Fruit fly (Drosophila melanogaster) whole organism, embryonic: ENCODE data around the gene spz3.

Source experiments
- Asciz ChIP-seq: fragments of 200-800 bp; sonication (Bioruptor generic); optimal IDR thresholded peaks from 2 replicates; lab custom pipeline; 2017; ENCODE audit warnings: missing biosample characterization, mild to moderate bottlenecking, missing genetic modification characterization, missing genetic modification reagents
- CG17186 ChIP-seq: fragments of 200-800 bp; sonication (Bioruptor generic); optimal IDR thresholded peaks from 3 replicates; lab custom pipeline; 2017; ENCODE audit warnings: missing biosample characterization, missing genetic modification reagents, missing genetic modification characterization
- CG2889 ChIP-seq: fragments of 200-800 bp; sonication (Bioruptor generic); IDR thresholded peaks from 3 replicates; pipeline ENCODE4 v1.3.6; 2022; ENCODE audit warnings: missing biosample characterization, missing genetic modification characterization
- CG3163 ChIP-seq: fragments of 200-800 bp; sonication (Bioruptor generic); optimal IDR thresholded peaks from 3 replicates; lab custom pipeline; 2016; ENCODE audit warnings: missing biosample characterization, missing genetic modification characterization
- Fer2 ChIP-seq: fragments of 200-800 bp; sonication (Bioruptor generic); optimal IDR thresholded peaks from 2 replicates; lab custom pipeline; 2018; ENCODE audit warnings: missing biosample characterization, mild to moderate bottlenecking, missing genetic modification characterization, moderate library complexity
- Hsf ChIP-seq: fragments of 200-800 bp; sonication (Bioruptor generic); optimal IDR thresholded peaks from 3 replicates; lab custom pipeline; 2016; ENCODE audit warnings: missing biosample characterization, missing genetic modification characterization
- disco-r ChIP-seq: fragments of 200-800 bp; sonication (Bioruptor generic); optimal IDR thresholded peaks from 2 replicates; lab custom pipeline; 2016; ENCODE audit warnings: missing biosample characterization, missing genetic modification characterization
- dmrt11E ChIP-seq: fragments of 200-800 bp; sonication (Bioruptor generic); optimal IDR thresholded peaks from 3 replicates; lab custom pipeline; 2018; ENCODE audit warnings: missing biosample characterization, mild to moderate bottlenecking, missing genetic modification characterization, moderate library complexity
- eve ChIP-seq, 2 experiments: fragments of >200 bp; optimal IDR thresholded peaks; 2 replicates each; lab custom pipeline; 2017; ENCODE audit warnings: missing biosample characterization in 2 of 2, missing genetic modification characterization in 2 of 2

DNA sequence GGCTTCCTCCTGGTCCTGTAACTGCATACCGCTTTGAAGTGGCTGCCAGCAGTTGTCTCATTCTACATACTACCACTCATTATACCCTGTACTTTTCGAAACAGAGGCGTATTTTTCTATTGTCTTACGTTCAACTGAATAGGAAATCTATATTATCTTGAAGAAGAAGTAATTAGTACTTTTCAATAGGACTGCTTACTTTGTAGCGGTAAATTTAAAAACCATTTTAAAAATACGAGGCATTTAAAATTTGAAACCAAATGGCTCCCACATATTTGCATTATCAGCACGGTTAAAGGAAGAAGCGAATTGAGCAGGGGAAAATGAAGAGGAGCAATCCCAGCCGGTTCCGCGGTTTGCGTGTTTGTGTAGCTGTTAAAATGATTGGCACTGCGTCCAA is 17.9 kb upstream of the spz3 start:
- TF ChIP-seq Hsf (GFP tag; lab: Kevin White, UChicago) (no peak), disco-r (GFP tag; lab: Kevin White, UChicago) (no peak), Asciz (GFP tag; lab: Kevin White, UChicago) (no peak), Fer2 (tag; lab: Kevin White, UChicago) (no peak), CG2889 (no peak), CG3163 (no peak), dmrt11E (tag; lab: Kevin White, UChicago) (no peak), eve (GFP tag; optimal IDR thresholded peaks at IDR 0.05; lab: Kevin White, UChicago) (no peak), CG17186 (no peak)
